Fruit fly (Drosophila melanogaster) whole organism, adult: ENCODE measurements around the gene dysc.

Experiments used
- CG14711 ChIP-seq: fragments of 200-800 bp; sonication (Bioruptor generic); optimal IDR thresholded peaks from 2 replicates; lab custom pipeline; 2018; ENCODE audit warnings: missing biosample characterization, mild to moderate bottlenecking, missing genetic modification characterization, moderate library complexity
- CG1620 ChIP-seq: fragments of 200-800 bp; sonication (Bioruptor generic); optimal IDR thresholded peaks from 2 replicates; lab custom pipeline; 2016; ENCODE audit warnings: missing biosample characterization, missing genetic modification characterization
- CG33017 ChIP-seq: fragments of 200-800 bp; sonication (Bioruptor generic); optimal IDR thresholded peaks from 2 replicates; lab custom pipeline; 2018; ENCODE audit warnings: missing biosample characterization, mild to moderate bottlenecking, missing genetic modification characterization, moderate library complexity
- cnc ChIP-seq, 2 experiments: fragments of >200 bp; optimal IDR thresholded peaks; 2 replicates each; lab custom pipeline; 2017
- kay ChIP-seq: fragments of 200-800 bp; sonication (Bioruptor generic); peaks from one replicate; lab custom pipeline; 2016; ENCODE audit warnings: missing biosample characterization, missing genetic modification characterization, borderline replicate concordance

- TF ChIP-seq CG14711 (no peak), CG33017 (tag; lab: Kevin White, UChicago) (no peak), CG1620 (GFP tag; lab: Kevin White, UChicago) (no peak), cnc (optimal IDR thresholded peaks at IDR 0.05; lab: Kevin White, UChicago) (no peak), kay (no peak)
Observed at dm6 chr3L:13922023-13922652, 19.1 kb upstream of the dysc start.
